Worm (Caenorhabditis elegans): ENCODE results near the gene ttr-39.

- TF ChIP-seq ceh-36 (tag; optimal IDR thresholded peaks at IDR 0.05) (no peak), tra-4 (tag; optimal IDR thresholded peaks at IDR 0.05) (no peak), hmbx-1 (tag; optimal IDR thresholded peaks at IDR 0.05) (no peak), ets-7 (tag; optimal IDR thresholded peaks at IDR 0.05) (no peak), aly-1 (tag; optimal IDR thresholded peaks at IDR 0.05) (no peak)
These were observed 43.7 kb downstream of the ttr-39 start for ce11 chrIV:10046005-10046404.

Measured in whole organism, early embryonic.